Fruit fly (Drosophila melanogaster) whole organism, pupa: Measurements from ENCODE around the gene Art9.

ENCODE experiments used
- CG10348 ChIP-seq: fragments of 200-800 bp; sonication (Bioruptor generic); IDR thresholded peaks from 2 replicates; pipeline ENCODE4 v1.3.6; 2022; ENCODE audit warnings: missing biosample characterization, missing genetic modification characterization
- CG12605 ChIP-seq: fragments of 200-800 bp; sonication (Bioruptor generic); IDR thresholded peaks from 2 replicates; pipeline ENCODE4 v1.3.6; 2022; ENCODE audit warnings: missing biosample characterization, missing genetic modification characterization
- CG13204 ChIP-seq: fragments of 200-800 bp; sonication (Bioruptor generic); optimal IDR thresholded peaks from 2 replicates; lab custom pipeline; 2018; ENCODE audit warnings: missing biosample characterization, mild to moderate bottlenecking, missing genetic modification characterization, moderate library complexity
- CG14655 ChIP-seq: fragments of 200-800 bp; sonication (Bioruptor generic); optimal IDR thresholded peaks from 3 replicates; lab custom pipeline; 2017; ENCODE audit warnings: mild to moderate bottlenecking, missing biosample characterization, missing genetic modification reagents, missing genetic modification characterization
- CG15710 ChIP-seq: fragments of 200-800 bp; sonication (Bioruptor generic); optimal IDR thresholded peaks from 2 replicates; lab custom pipeline; 2018; ENCODE audit warnings: missing biosample characterization, mild to moderate bottlenecking, missing genetic modification characterization, moderate library complexity
- CG17806 ChIP-seq: fragments of 200-800 bp; sonication (Bioruptor generic); optimal IDR thresholded peaks from 2 replicates; lab custom pipeline; 2018; ENCODE audit warnings: missing biosample characterization, mild to moderate bottlenecking, missing genetic modification characterization, moderate library complexity
- CG32121 ChIP-seq: fragments of 200-800 bp; sonication (Bioruptor generic); IDR thresholded peaks from 2 replicates; pipeline ENCODE4 v1.3.6; 2022; ENCODE audit warnings: missing biosample characterization, missing genetic modification characterization
- CG34367 ChIP-seq: fragments of 200-800 bp; sonication (Bioruptor generic); optimal IDR thresholded peaks from 2 replicates; lab custom pipeline; 2018; ENCODE audit warnings: missing biosample characterization, mild to moderate bottlenecking, missing genetic modification characterization
- CG4496 ChIP-seq: fragments of 200-800 bp; sonication (Bioruptor generic); IDR thresholded peaks from 3 replicates; pipeline ENCODE4 v1.3.6; 2022; ENCODE audit warnings: missing biosample characterization, missing genetic modification characterization
- CG8159 ChIP-seq: fragments of 200-800 bp; sonication (Bioruptor generic); optimal IDR thresholded peaks from 3 replicates; lab custom pipeline; 2018; ENCODE audit warnings: missing biosample characterization, mild to moderate bottlenecking, missing genetic modification characterization, moderate library complexity
- CG8301 ChIP-seq: fragments of 200-800 bp; sonication (Bioruptor generic); optimal IDR thresholded peaks from 2 replicates; lab custom pipeline; 2018; ENCODE audit warnings: missing biosample characterization, mild to moderate bottlenecking, missing genetic modification characterization
- CG9948 ChIP-seq: fragments of 200-800 bp; sonication (Bioruptor generic); optimal IDR thresholded peaks from 2 replicates; lab custom pipeline; 2018; ENCODE audit warnings: missing biosample characterization, mild to moderate bottlenecking, missing genetic modification characterization, moderate library complexity
- D1 ChIP-seq: fragments of 200-800 bp; sonication (Bioruptor generic); optimal IDR thresholded peaks from 2 replicates; lab custom pipeline; 2018; ENCODE audit warnings: missing biosample characterization, mild to moderate bottlenecking, missing genetic modification characterization, moderate library complexity
- EcR ChIP-seq: fragments of 200-800 bp; sonication (Bioruptor generic); optimal IDR thresholded peaks from 3 replicates; lab custom pipeline; 2019; ENCODE audit warnings: missing biosample characterization, missing genetic modification characterization, mild to moderate bottlenecking, moderate library complexity, missing genetic modification reagents
- Ets98B ChIP-seq: fragments of 200-800 bp; sonication (Bioruptor generic); IDR thresholded peaks from 2 replicates; pipeline ENCODE4 v1.3.6; 2022; ENCODE audit warnings: missing biosample characterization, missing genetic modification characterization
- Pif1A ChIP-seq: fragments of 200-800 bp; sonication (Bioruptor generic); optimal IDR thresholded peaks from 3 replicates; lab custom pipeline; 2016; ENCODE audit warnings: missing biosample characterization, missing genetic modification characterization
- Pif1B ChIP-seq: fragments of 200-800 bp; sonication (Bioruptor generic); optimal IDR thresholded peaks from 3 replicates; lab custom pipeline; 2016; ENCODE audit warnings: missing biosample characterization, missing genetic modification characterization
- Snoo ChIP-seq: fragments of 200-800 bp; sonication (Bioruptor generic); optimal IDR thresholded peaks from 3 replicates; lab custom pipeline; 2017; ENCODE audit warnings: missing biosample characterization, mild to moderate bottlenecking, missing genetic modification characterization, inconsistent platforms
- fd96Ca ChIP-seq: fragments of 200-800 bp; sonication (Bioruptor generic); IDR thresholded peaks from 3 replicates; pipeline ENCODE4 v1.3.6; 2022; ENCODE audit warnings: missing biosample characterization, missing genetic modification characterization
- gl ChIP-seq: fragments of 200-800 bp; sonication (Bioruptor generic); optimal IDR thresholded peaks from 2 replicates; lab custom pipeline; 2018; ENCODE audit warnings: missing biosample characterization, mild to moderate bottlenecking, missing genetic modification characterization
- rn ChIP-seq: fragments of 200-800 bp; sonication (Bioruptor generic); IDR thresholded peaks from 2 replicates; pipeline ENCODE4 v1.3.6; 2022; ENCODE audit warnings: missing biosample characterization, missing genetic modification characterization

Art9 gene

dm6 chr3R:13930252-13930651, 13.0 kb downstream of the Art9 start:
- TF ChIP-seq CG12605 (GFP tag; lab: Robert Waterston, UW), result no peak

- TF ChIP-seq CG17806 (tag; lab: Kevin White, UChicago) (no peak), CG9948 (tag; lab: Kevin White, UChicago) (no peak)
- TF ChIP-seq, all 21 proteins: peak for 0
Observed at dm6 chr3R:13927543-13927942, 15.7 kb downstream of the Art9 start.

- no peak for TF ChIP-seq CG17806 (tag; lab: Kevin White, UChicago)
- TF ChIP-seq fd96Ca, result no peak
Observed at dm6 chr3R:13923626-13924025, 19.6 kb downstream of the Art9 start.

dm6 chr3R:13921806-13922515, 21.3 kb downstream of the Art9 start:
- peak; percentile 66 for TF ChIP-seq CG13204
- no peak for TF ChIP-seq CG10348
- peak; percentile 73 for TF ChIP-seq CG9948 (tag; lab: Kevin White, UChicago)
- peak; percentile 84 for TF ChIP-seq fd96Ca
- peak; percentile 69 for TF ChIP-seq Snoo (tag; lab: Kevin White, UChicago)
- peak; percentile 4 for TF ChIP-seq D1 (tag; lab: Kevin White, UChicago)
- peak; percentile 88 for TF ChIP-seq CG17806 (tag; lab: Kevin White, UChicago)
- peak; percentile 90 for TF ChIP-seq CG8159 (tag; lab: Kevin White, UChicago)
- peak; percentile 83 for TF ChIP-seq gl
- TF ChIP-seq Pif1B (GFP tag; lab: Kevin White, UChicago), result peak; percentile 74
- no peak for TF ChIP-seq rn (GFP tag; lab: Robert Waterston, UW)
- TF ChIP-seq CG32121 (GFP tag; lab: Robert Waterston, UW), result no peak
- peak; percentile 47 for TF ChIP-seq Pif1A (GFP tag; lab: Kevin White, UChicago)
- peak; percentile 82 for TF ChIP-seq CG14655
- peak; percentile 54; the same call in 1 of the 2 replicates for TF ChIP-seq Ets98B (GFP tag; lab: Robert Waterston, UW)
- TF ChIP-seq EcR (GFP tag; lab: Kevin White, UChicago), result peak; percentile 91
- TF ChIP-seq CG8301 (tag; lab: Kevin White, UChicago), result peak; percentile 73
- peak; percentile 76 for TF ChIP-seq CG34367 (tag; lab: Kevin White, UChicago)
- TF ChIP-seq CG4496 (GFP tag; lab: Robert Waterston, UW), result peak; percentile 71
- TF ChIP-seq CG12605 (GFP tag; lab: Robert Waterston, UW), result peak; percentile 44; the same call in 1 of the 2 replicates
- peak; percentile 85 for TF ChIP-seq CG15710 (tag; lab: Kevin White, UChicago)

dm6 chr3R:13918045-13918444, 25.2 kb downstream of the Art9 start:
- TF ChIP-seq Snoo (tag; lab: Kevin White, UChicago), result no peak
- TF ChIP-seq CG14655, result peak; percentile 29
- peak; percentile 42 for TF ChIP-seq CG15710 (tag; lab: Kevin White, UChicago)
- TF ChIP-seq CG8159 (tag; lab: Kevin White, UChicago), result peak; percentile 51
- no peak for TF ChIP-seq Pif1A (GFP tag; lab: Kevin White, UChicago)
- no peak for TF ChIP-seq CG10348
- TF ChIP-seq fd96Ca, result no peak
- peak; percentile 28 for TF ChIP-seq CG17806 (tag; lab: Kevin White, UChicago)
- peak; percentile 26 for TF ChIP-seq CG9948 (tag; lab: Kevin White, UChicago)
- TF ChIP-seq CG8301 (tag; lab: Kevin White, UChicago), result no peak
- TF ChIP-seq CG34367 (tag; lab: Kevin White, UChicago), result peak; percentile 31
- no peak for TF ChIP-seq CG32121 (GFP tag; lab: Robert Waterston, UW)

- no peak for TF ChIP-seq CG10348
- peak; percentile 35 for TF ChIP-seq gl
- TF ChIP-seq CG34367 (tag; lab: Kevin White, UChicago), result peak; percentile 63
- peak; percentile 15 for TF ChIP-seq Pif1A (GFP tag; lab: Kevin White, UChicago)
- peak; percentile 66 for TF ChIP-seq CG9948 (tag; lab: Kevin White, UChicago)
- peak; percentile 53 for TF ChIP-seq CG17806 (tag; lab: Kevin White, UChicago)
- no peak for TF ChIP-seq CG8301 (tag; lab: Kevin White, UChicago)
- TF ChIP-seq CG14655, result peak; percentile 30
- peak; percentile 77 for TF ChIP-seq CG8159 (tag; lab: Kevin White, UChicago)
- no peak for TF ChIP-seq D1 (tag; lab: Kevin White, UChicago)
- no peak for TF ChIP-seq fd96Ca
- TF ChIP-seq CG15710 (tag; lab: Kevin White, UChicago), result peak; percentile 74
Observed at dm6 chr3R:13916546-13916945, 26.7 kb downstream of the Art9 start.

- TF ChIP-seq CG8159 (tag; lab: Kevin White, UChicago) (peak; percentile 86), CG12605 (GFP tag; lab: Robert Waterston, UW) (no peak), rn (GFP tag; lab: Robert Waterston, UW) (no peak), CG34367 (tag; lab: Kevin White, UChicago) (peak; percentile 71), Pif1A (GFP tag; lab: Kevin White, UChicago) (peak; percentile 71), CG32121 (GFP tag; lab: Robert Waterston, UW) (no peak), CG17806 (tag; lab: Kevin White, UChicago) (peak; percentile 78), CG9948 (tag; lab: Kevin White, UChicago) (peak; percentile 76), CG15710 (tag; lab: Kevin White, UChicago) (peak; percentile 86), CG10348 (no peak), CG8301 (tag; lab: Kevin White, UChicago) (peak; percentile 40), CG4496 (GFP tag; lab: Robert Waterston, UW) (peak; percentile 61; the same call in 2 of the 3 replicates), gl (peak; percentile 54), fd96Ca (0 out of 3 replicates have a peak, but pooled peaks have one; percentile 58), Pif1B (GFP tag; lab: Kevin White, UChicago) (peak; percentile 52), CG14655 (peak; percentile 58), CG13204 (peak; percentile 69), Ets98B (GFP tag; lab: Robert Waterston, UW) (0 out of 2 replicates have a peak, but pooled peaks have one; percentile 17), EcR (GFP tag; lab: Kevin White, UChicago) (no peak), D1 (tag; lab: Kevin White, UChicago) (no peak), Snoo (tag; lab: Kevin White, UChicago) (peak; percentile 68)
- TF ChIP-seq, all 21 proteins: peak for 15
Observed at dm6 chr3R:13915646-13916045, 27.6 kb downstream of the Art9 start.
